Worm (Caenorhabditis elegans): ENCODE results near the gene mrps-9.

DNA sequence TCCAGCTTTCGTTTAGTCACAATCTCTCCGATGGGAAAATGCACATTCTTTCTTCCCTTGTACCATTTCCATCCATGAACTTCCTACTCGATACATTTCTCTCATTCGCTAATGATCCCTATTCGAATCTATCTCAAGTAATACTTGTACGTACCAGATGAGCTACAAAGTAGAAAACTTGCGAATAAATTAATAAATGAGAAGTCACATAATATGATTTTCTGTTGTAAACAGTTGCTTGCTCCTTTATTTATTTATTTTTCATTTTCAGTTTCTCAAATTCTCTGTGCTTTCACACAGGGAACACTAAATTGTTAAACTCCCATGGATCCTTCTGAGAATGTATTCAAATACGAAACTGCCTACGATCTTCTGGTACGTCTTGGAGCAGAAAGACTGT, 39.7 kb upstream of the mrps-9 start, which contains the start of gene rfs-1:
- TF ChIP-seq snu-23 (GFP tag; optimal IDR thresholded peaks at IDR 0.05) (no peak), jun-1 (tag; optimal IDR thresholded peaks at IDR 0.05) (no peak), xbp-1 (tag; optimal IDR thresholded peaks at IDR 0.05) (no peak), nhr-20 (tag; optimal IDR thresholded peaks at IDR 0.05) (no peak), snpc-4 (tag; optimal IDR thresholded peaks at IDR 0.05) (no peak), ztf-4 (tag; optimal IDR thresholded peaks at IDR 0.05) (no peak), fos-1 (tag; optimal IDR thresholded peaks at IDR 0.05) (no peak), unc-130 (tag; optimal IDR thresholded peaks at IDR 0.05) (no peak)
